Fruit fly (Drosophila melanogaster): Measurements from ENCODE around the gene RIOK1.
A peak's percentile ranks its signal among the peaks of the same experiment; 100 is the strongest.

Gene RIOK1

dm6 chr3L:11631092-11631491 is 17.2 kb downstream of the RIOK1 start, which contains the start of gene CG32091:
Gene CG32091 (plus strand): TSS chr3L:11631392.
- no peak for TF ChIP-seq jim (GFP tag; optimal IDR thresholded peaks at IDR 0.05)
- TF ChIP-seq Rel (GFP tag; optimal IDR thresholded peaks at IDR 0.05), result no peak
- peak; percentile 41 for TF ChIP-seq Rel (tag; optimal IDR thresholded peaks at IDR 0.05)
- TF ChIP-seq pan (optimal IDR thresholded peaks at IDR 0.05), result no peak

dm6 chr3L:11630684-11631083 is 17.6 kb downstream of the RIOK1 start:
- TF ChIP-seq sv (GFP tag; optimal IDR thresholded peaks at IDR 0.05) (no peak), Mio (GFP tag; optimal IDR thresholded peaks at IDR 0.05) (no peak), brk (GFP tag; optimal IDR thresholded peaks at IDR 0.05) (peak; percentile 1), tai (GFP tag; optimal IDR thresholded peaks at IDR 0.05) (peak; percentile 40), dsf (GFP tag; optimal IDR thresholded peaks at IDR 0.05; ENCODE audit: borderline replicate concordance) (peak; percentile 1), foxo (GFP tag; optimal IDR thresholded peaks at IDR 0.05) (peak in 1 of 2 experiments; percentile 4), Hnf4 (GFP tag; optimal IDR thresholded peaks at IDR 0.05) (peak; percentile 37), Hr78 (GFP tag; optimal IDR thresholded peaks at IDR 0.05) (no peak), Jra (GFP tag; optimal IDR thresholded peaks at IDR 0.05) (peak; percentile 6)

dm6 chr3L:11627819-11628483 is 20.3 kb downstream of the RIOK1 start, which contains the start of gene Apt1:
Gene Apt1 (plus strand): TSS chr3L:11628037.
- TF ChIP-seq Jra (GFP tag; optimal IDR thresholded peaks at IDR 0.05) (peak; percentile 73), HLH106 (tag; optimal IDR thresholded peaks at IDR 0.05) (no peak), sv (GFP tag; optimal IDR thresholded peaks at IDR 0.05) (no peak), usp (GFP tag; optimal IDR thresholded peaks at IDR 0.05) (no peak), dsf (GFP tag; optimal IDR thresholded peaks at IDR 0.05; ENCODE audit: borderline replicate concordance) (peak; percentile 23), br (GFP tag; optimal IDR thresholded peaks at IDR 0.05) (no peak), N (GFP tag; optimal IDR thresholded peaks at IDR 0.05) (no peak), CrebA (GFP tag; optimal IDR thresholded peaks at IDR 0.05; ENCODE audit: borderline replicate concordance) (no peak), Dfd (GFP tag; optimal IDR thresholded peaks at IDR 0.05) (no peak), pan (optimal IDR thresholded peaks at IDR 0.05) (no peak), Vsx2 (GFP tag; optimal IDR thresholded peaks at IDR 0.05; ENCODE audit: partially characterized antibody) (no peak), Abd-B (GFP tag; optimal IDR thresholded peaks at IDR 0.05) (no peak), fru (GFP tag; optimal IDR thresholded peaks at IDR 0.05) (no peak), CG32264 (GFP tag; optimal IDR thresholded peaks at IDR 0.05) (no peak), Myc (optimal IDR thresholded peaks at IDR 0.05) (no peak), Sp1 (GFP tag; optimal IDR thresholded peaks at IDR 0.05) (no peak), psq (GFP tag; optimal IDR thresholded peaks at IDR 0.05) (no peak), woc (GFP tag; optimal IDR thresholded peaks at IDR 0.05) (no peak), foxo (GFP tag; optimal IDR thresholded peaks at IDR 0.05) (no peak), GATAd (GFP tag; optimal IDR thresholded peaks at IDR 0.05) (no peak), Mio (GFP tag; optimal IDR thresholded peaks at IDR 0.05) (no peak), lola (GFP tag; optimal IDR thresholded peaks at IDR 0.05) (no peak), Hnf4 (GFP tag; optimal IDR thresholded peaks at IDR 0.05) (peak; percentile 81), CG9705 (GFP tag; optimal IDR thresholded peaks at IDR 0.05) (no peak), dl (GFP tag; optimal IDR thresholded peaks at IDR 0.05; ENCODE audit: insufficient read depth in 1 of 2, partially characterized antibody in 2 of 2) (no peak), rgr (GFP tag; optimal IDR thresholded peaks at IDR 0.05) (peak; percentile 10), tai (GFP tag; optimal IDR thresholded peaks at IDR 0.05) (peak; percentile 74), dmrt93B (GFP tag; optimal IDR thresholded peaks at IDR 0.05) (no peak), OdsH (GFP tag; optimal IDR thresholded peaks at IDR 0.05) (no peak), sage (GFP tag; optimal IDR thresholded peaks at IDR 0.05) (peak; percentile 47), jim (GFP tag; optimal IDR thresholded peaks at IDR 0.05) (no peak), brk (GFP tag; optimal IDR thresholded peaks at IDR 0.05) (peak; percentile 52), Dif (GFP tag; optimal IDR thresholded peaks at IDR 0.05; ENCODE audit: partially characterized antibody) (no peak), Hr78 (GFP tag; optimal IDR thresholded peaks at IDR 0.05) (no peak), ey (GFP tag; optimal IDR thresholded peaks at IDR 0.05) (no peak), Rel (GFP tag; optimal IDR thresholded peaks at IDR 0.05) (no peak), Rel (tag; optimal IDR thresholded peaks at IDR 0.05) (peak; percentile 9), Hr83 (GFP tag; optimal IDR thresholded peaks at IDR 0.05; ENCODE audit: poor library complexity, severe bottlenecking) (peak; percentile 74), h (GFP tag; optimal IDR thresholded peaks at IDR 0.05) (peak; percentile 17)
